Comparison of ENCODE assay signal across 1 fruit fly cellular context in the genomic region with DNA sequence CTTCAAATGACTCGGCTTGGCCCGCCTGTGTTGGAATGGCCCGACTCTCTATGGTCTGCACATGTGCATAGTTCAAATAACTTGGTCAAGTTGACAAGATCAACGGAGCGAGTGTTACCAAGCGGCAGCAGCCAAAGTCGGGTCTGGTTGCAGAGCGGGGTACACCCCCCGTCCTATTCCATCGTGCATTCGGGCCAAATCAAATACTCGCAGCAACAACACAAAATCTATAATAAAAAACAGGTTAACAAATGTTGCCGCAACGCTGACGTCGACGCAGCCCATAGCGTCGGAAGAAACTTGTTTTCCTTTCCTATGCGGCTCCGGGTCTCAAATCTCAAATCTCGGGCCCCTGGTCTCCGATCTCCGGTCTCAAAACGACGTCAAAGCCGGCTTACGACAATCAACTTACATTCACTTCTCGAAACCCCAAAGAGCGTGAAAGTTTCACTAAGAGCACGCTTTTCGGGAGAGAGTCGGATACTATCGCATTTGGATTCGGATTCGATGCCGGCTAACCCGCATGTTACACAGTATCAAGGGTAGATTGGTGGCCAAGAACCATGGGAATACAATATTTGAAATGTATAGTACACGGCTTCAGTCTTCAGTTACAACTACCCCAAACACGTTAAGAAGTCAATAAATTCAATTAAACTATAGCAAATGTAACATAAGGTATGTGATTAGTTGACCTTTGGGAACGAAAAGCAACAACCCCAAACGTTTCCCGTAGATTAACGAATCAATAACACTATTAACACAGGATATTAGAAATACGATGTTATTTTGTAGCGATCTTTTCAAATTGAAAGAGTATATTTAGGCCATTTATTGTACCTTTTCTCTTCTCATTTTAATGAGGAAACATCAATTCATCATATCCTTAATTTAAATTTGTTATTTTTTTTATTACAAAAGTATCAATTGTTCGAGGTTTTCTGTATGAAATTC.
A peak's percentile ranks its signal among the peaks of the same experiment; 100 is the strongest.
TF ChIP-seq lines count a peak whose summit lies in the region.

No protein-coding gene starts in this region.

TF ChIP-seq in whole organism, embryonic, 481 proteins besides CTCF, POLR2A, EP300 and RAD21 (continued from another document and continues in another):
- no peak for TF ChIP-seq CG13123 (GFP tag; optimal IDR thresholded peaks at IDR 0.05; lab: Kevin White, UChicago)
- peak; percentile 66 for TF ChIP-seq CG18599 (GFP tag; optimal IDR thresholded peaks at IDR 0.05; lab: Kevin White, UChicago)
- TF ChIP-seq ewg (GFP tag; optimal IDR thresholded peaks at IDR 0.05; lab: Kevin White, UChicago) = peak; percentile 50
- peak in 1 of 3 experiments; percentile 83 for TF ChIP-seq lola (GFP tag; optimal IDR thresholded peaks at IDR 0.05; lab: Kevin White, UChicago)
- no peak for TF ChIP-seq tgo (GFP tag; IDR thresholded peaks at IDR 0.05; lab: Robert Waterston, UW)
- no peak for TF ChIP-seq run (tag; optimal IDR thresholded peaks at IDR 0.05; lab: Kevin White, UChicago)
- no peak for TF ChIP-seq CG7357 (GFP tag; IDR thresholded peaks at IDR 0.05; lab: Robert Waterston, UW)
- TF ChIP-seq CG14014 (GFP tag; IDR thresholded peaks at IDR 0.05; lab: Robert Waterston, UW) = no peak
- TF ChIP-seq ftz-f1 (GFP tag; optimal IDR thresholded peaks at IDR 0.05; lab: Kevin White, UChicago) = no peak
- TF ChIP-seq CG10147 (GFP tag; optimal IDR thresholded peaks at IDR 0.05; lab: Kevin White, UChicago) = peak; percentile 39
- TF ChIP-seq lbe (GFP tag; optimal IDR thresholded peaks at IDR 0.05; lab: Kevin White, UChicago) = no peak
- peak; percentile 36; the same call in 1 of the 2 replicates for TF ChIP-seq ara (GFP tag; IDR thresholded peaks at IDR 0.05; lab: Robert Waterston, UW)
- no peak for TF ChIP-seq hth (optimal IDR thresholded peaks at IDR 0.05; lab: Kevin White, UChicago)
- TF ChIP-seq CG1233 (GFP tag; optimal IDR thresholded peaks at IDR 0.05; lab: Kevin White, UChicago) = peak; percentile 67
- TF ChIP-seq wek (GFP tag; optimal IDR thresholded peaks at IDR 0.05; lab: Kevin White, UChicago) = no peak
- TF ChIP-seq C15 (GFP tag; IDR thresholded peaks at IDR 0.05; lab: Robert Waterston, UW) = no peak
- TF ChIP-seq unpg (GFP tag; optimal IDR thresholded peaks at IDR 0.05; lab: Kevin White, UChicago) = peak; percentile 34
- 0 out of 3 replicates have a peak, but pooled peaks have one; percentile 25 for TF ChIP-seq Aef1 (GFP tag; IDR thresholded peaks at IDR 0.05; lab: Robert Waterston, UW)
- TF ChIP-seq stc (GFP tag; IDR thresholded peaks at IDR 0.05; lab: Robert Waterston, UW) = no peak
- no peak for TF ChIP-seq fd102C (GFP tag; optimal IDR thresholded peaks at IDR 0.05; lab: Kevin White, UChicago)
- TF ChIP-seq CG15269 (tag; optimal IDR thresholded peaks at IDR 0.05; lab: Kevin White, UChicago) = peak; percentile 71
- TF ChIP-seq CG12769 (tag; optimal IDR thresholded peaks at IDR 0.05; lab: Kevin White, UChicago) = peak; percentile 61
- TF ChIP-seq CG13424 (tag; optimal IDR thresholded peaks at IDR 0.05; lab: Kevin White, UChicago) = peak; percentile 68
- TF ChIP-seq pho (GFP tag; optimal IDR thresholded peaks at IDR 0.05; lab: Kevin White, UChicago) = peak; percentile 73
- TF ChIP-seq CG9215 (GFP tag; IDR thresholded peaks at IDR 0.05; lab: Robert Waterston, UW) = peak; percentile 60
- TF ChIP-seq CG2202 (tag; optimal IDR thresholded peaks at IDR 0.05; lab: Kevin White, UChicago) = peak; percentile 28
- peak; percentile 66 for TF ChIP-seq CG9932 (GFP tag; IDR thresholded peaks at IDR 0.05; lab: Robert Waterston, UW)
- no peak for TF ChIP-seq insv (GFP tag; optimal IDR thresholded peaks at IDR 0.05; lab: Kevin White, UChicago)
- no peak for TF ChIP-seq corto (GFP tag; optimal IDR thresholded peaks at IDR 0.05; lab: Kevin White, UChicago)
- TF ChIP-seq CG12299 (tag; optimal IDR thresholded peaks at IDR 0.05; lab: Kevin White, UChicago) = no peak
- no peak for TF ChIP-seq Optix (GFP tag; IDR thresholded peaks at IDR 0.05; lab: Robert Waterston, UW)
- TF ChIP-seq tin (GFP tag; optimal IDR thresholded peaks at IDR 0.05; lab: Kevin White, UChicago) = peak; percentile 28
- no peak for TF ChIP-seq CG2116 (GFP tag; optimal IDR thresholded peaks at IDR 0.05; lab: Kevin White, UChicago)
- no peak for TF ChIP-seq CG3995 (GFP tag; optimal IDR thresholded peaks at IDR 0.05; lab: Kevin White, UChicago)
- TF ChIP-seq CG6791 (GFP tag; IDR thresholded peaks at IDR 0.05; lab: Robert Waterston, UW; ENCODE audit: partially characterized antibody) = no peak
- TF ChIP-seq pros (GFP tag; optimal IDR thresholded peaks at IDR 0.05; lab: Kevin White, UChicago) = peak; percentile 18
- TF ChIP-seq vnd (GFP tag; IDR thresholded peaks at IDR 0.05; lab: Robert Waterston, UW; ENCODE audit: partially characterized antibody) = no peak
- TF ChIP-seq phol (tag; optimal IDR thresholded peaks at IDR 0.05; lab: Kevin White, UChicago) = peak; percentile 66
- TF ChIP-seq psq (GFP tag; optimal IDR thresholded peaks at IDR 0.05; lab: Kevin White, UChicago) = peak; percentile 20
- 0 out of 2 replicates have a peak, but pooled peaks have one; percentile 16 for TF ChIP-seq seq (GFP tag; IDR thresholded peaks at IDR 0.05; lab: Robert Waterston, UW)
- peak; percentile 30 for TF ChIP-seq CG12104 (GFP tag; optimal IDR thresholded peaks at IDR 0.05; lab: Kevin White, UChicago)
- peak; percentile 83 for TF ChIP-seq CG9437 (GFP tag; optimal IDR thresholded peaks at IDR 0.05; lab: Kevin White, UChicago)
- TF ChIP-seq CG32772 (GFP tag; IDR thresholded peaks at IDR 0.05; lab: Robert Waterston, UW) = no peak; the same call in none of the 2 replicates
- TF ChIP-seq CG6683 (GFP tag; optimal IDR thresholded peaks at IDR 0.05; lab: Kevin White, UChicago) = peak; percentile 27
- peak; percentile 17; the same call in 1 of the 3 replicates for TF ChIP-seq CG11695 (GFP tag; IDR thresholded peaks at IDR 0.05; lab: Robert Waterston, UW)
- TF ChIP-seq chinmo (GFP tag; IDR thresholded peaks at IDR 0.05; lab: Robert Waterston, UW; ENCODE audit: partially characterized antibody) = peak; percentile 97
- TF ChIP-seq CG10209 (GFP tag; optimal IDR thresholded peaks at IDR 0.05; lab: Kevin White, UChicago) = peak; percentile 76
- TF ChIP-seq Usf (GFP tag; optimal IDR thresholded peaks at IDR 0.05; lab: Kevin White, UChicago) = peak; percentile 56
- peak; percentile 46 for TF ChIP-seq CG17359 (tag; optimal IDR thresholded peaks at IDR 0.05; lab: Kevin White, UChicago)
- no peak for TF ChIP-seq lov (optimal IDR thresholded peaks at IDR 0.05; lab: Kevin White, UChicago)
- no peak for TF ChIP-seq lov (GFP tag; IDR thresholded peaks at IDR 0.05; lab: Robert Waterston, UW)
- TF ChIP-seq kah (GFP tag; optimal IDR thresholded peaks at IDR 0.05; lab: Kevin White, UChicago) = no peak
- no peak for TF ChIP-seq CG30020 (tag; optimal IDR thresholded peaks at IDR 0.05; lab: Kevin White, UChicago)
- peak; percentile 62 for TF ChIP-seq Nf-YB (GFP tag; optimal IDR thresholded peaks at IDR 0.05; lab: Kevin White, UChicago)
- no peak for TF ChIP-seq trh (GFP tag; optimal IDR thresholded peaks at IDR 0.05; lab: Kevin White, UChicago)
- TF ChIP-seq zf30C (GFP tag; optimal IDR thresholded peaks at IDR 0.05; lab: Kevin White, UChicago) = no peak
- TF ChIP-seq gem (tag; optimal IDR thresholded peaks at IDR 0.05; lab: Kevin White, UChicago) = peak; percentile 83
- peak; percentile 31; the same call in 1 of the 3 replicates for TF ChIP-seq CG34224 (GFP tag; IDR thresholded peaks at IDR 0.05; lab: Robert Waterston, UW; ENCODE audit: partially characterized antibody)
- TF ChIP-seq Dad (GFP tag; optimal IDR thresholded peaks at IDR 0.05; lab: Kevin White, UChicago) = peak; percentile 18
- no peak for TF ChIP-seq unc-4 (GFP tag; IDR thresholded peaks at IDR 0.05; lab: Robert Waterston, UW; ENCODE audit: partially characterized antibody)
- TF ChIP-seq Abd-B (GFP tag; optimal IDR thresholded peaks at IDR 0.05; lab: Kevin White, UChicago) = peak; percentile 68
- peak; percentile 26 for TF ChIP-seq Lhr (GFP tag; optimal IDR thresholded peaks at IDR 0.05; lab: Kevin White, UChicago)
- TF ChIP-seq repo (GFP tag; optimal IDR thresholded peaks at IDR 0.05; lab: Kevin White, UChicago) = no peak
- peak; percentile 61 for TF ChIP-seq sisA (GFP tag; IDR thresholded peaks at IDR 0.05; lab: Robert Waterston, UW)
- peak; percentile 21 for TF ChIP-seq CG8359 (GFP tag; optimal IDR thresholded peaks at IDR 0.05; lab: Kevin White, UChicago; ENCODE audit: borderline replicate concordance)
- TF ChIP-seq Ada2b (GFP tag; IDR thresholded peaks at IDR 0.05; lab: Robert Waterston, UW) = peak; percentile 7; the same call in 1 of the 2 replicates
- no peak for TF ChIP-seq CG4282 (GFP tag; optimal IDR thresholded peaks at IDR 0.05; lab: Kevin White, UChicago)
- no peak for TF ChIP-seq Elba2 (GFP tag; optimal IDR thresholded peaks at IDR 0.05; lab: Kevin White, UChicago)
- TF ChIP-seq Six4 (GFP tag; optimal IDR thresholded peaks at IDR 0.05; lab: Kevin White, UChicago) = peak; percentile 15
- no peak for TF ChIP-seq ase (GFP tag; IDR thresholded peaks at IDR 0.05; lab: Robert Waterston, UW)
- TF ChIP-seq Vsx1 (GFP tag; optimal IDR thresholded peaks at IDR 0.05; lab: Kevin White, UChicago) = peak; percentile 48
- no peak for TF ChIP-seq mld (GFP tag; IDR thresholded peaks at IDR 0.05; lab: Robert Waterston, UW; ENCODE audit: partially characterized antibody)
- no peak for TF ChIP-seq BEAF-32 (GFP tag; optimal IDR thresholded peaks at IDR 0.05; lab: Kevin White, UChicago)
- no peak; the same call in 1 of the 2 replicates for TF ChIP-seq CG6272 (GFP tag; IDR thresholded peaks at IDR 0.05; lab: Robert Waterston, UW)
- no peak for TF ChIP-seq ato (GFP tag; IDR thresholded peaks at IDR 0.05; lab: Robert Waterston, UW; ENCODE audit: partially characterized antibody)
- TF ChIP-seq CG12155 (GFP tag; optimal IDR thresholded peaks at IDR 0.05; lab: Kevin White, UChicago) = peak; percentile 53
- peak; percentile 34 for TF ChIP-seq gsb-n (tag; optimal IDR thresholded peaks at IDR 0.05; lab: Kevin White, UChicago)
- peak; percentile 16 for TF ChIP-seq nau (GFP tag; optimal IDR thresholded peaks at IDR 0.05; lab: Kevin White, UChicago)
- TF ChIP-seq ci (GFP tag; IDR thresholded peaks at IDR 0.05; lab: Robert Waterston, UW) = peak; percentile 61; the same call in 2 of the 3 replicates
- peak; percentile 72 for TF ChIP-seq bcd (GFP tag; optimal IDR thresholded peaks at IDR 0.05; lab: Kevin White, UChicago)
- no peak for TF ChIP-seq gcm2 (GFP tag; optimal IDR thresholded peaks at IDR 0.05; lab: Kevin White, UChicago)
- TF ChIP-seq CG3281 (GFP tag; optimal IDR thresholded peaks at IDR 0.05; lab: Kevin White, UChicago) = peak; percentile 56
- no peak for TF ChIP-seq br (optimal IDR thresholded peaks at IDR 0.05; lab: Kevin White, UChicago)
- TF ChIP-seq da (GFP tag; optimal IDR thresholded peaks at IDR 0.05; lab: Kevin White, UChicago) = no peak
- TF ChIP-seq CG31224 (GFP tag; IDR thresholded peaks at IDR 0.05; lab: Robert Waterston, UW) = no peak
- TF ChIP-seq fu2 (GFP tag; optimal IDR thresholded peaks at IDR 0.05; lab: Kevin White, UChicago) = peak; percentile 16
- 0 out of 2 replicates have a peak, but pooled peaks have one; percentile 55 for TF ChIP-seq CG17328 (GFP tag; IDR thresholded peaks at IDR 0.05; lab: Robert Waterston, UW)
- TF ChIP-seq CkIIα-i1 (GFP tag; IDR thresholded peaks at IDR 0.05; lab: Robert Waterston, UW) = no peak
- no peak for TF ChIP-seq Kr (GFP tag; optimal IDR thresholded peaks at IDR 0.05; lab: Kevin White, UChicago)
- TF ChIP-seq D19B (GFP tag; optimal IDR thresholded peaks at IDR 0.05; lab: Kevin White, UChicago) = peak; percentile 99
- TF ChIP-seq YL-1 (GFP tag; optimal IDR thresholded peaks at IDR 0.05; lab: Kevin White, UChicago) = no peak
- peak; percentile 58; the same call in 1 of the 2 replicates for TF ChIP-seq lmd (GFP tag; IDR thresholded peaks at IDR 0.05; lab: Robert Waterston, UW)
- no peak for TF ChIP-seq CG8281 (tag; optimal IDR thresholded peaks at IDR 0.05; lab: Kevin White, UChicago)
- no peak for TF ChIP-seq CG9797 (GFP tag; optimal IDR thresholded peaks at IDR 0.05; lab: Kevin White, UChicago)
- no peak for TF ChIP-seq Ravus (GFP tag; IDR thresholded peaks at IDR 0.05; lab: Robert Waterston, UW)
- TF ChIP-seq HmgD (GFP tag; optimal IDR thresholded peaks at IDR 0.05; lab: Kevin White, UChicago) = no peak
- TF ChIP-seq CG4404 (GFP tag; IDR thresholded peaks at IDR 0.05; lab: Robert Waterston, UW) = no peak
- peak; percentile 13 for TF ChIP-seq Fer3 (tag; optimal IDR thresholded peaks at IDR 0.05; lab: Kevin White, UChicago)
- TF ChIP-seq Gsc (GFP tag; IDR thresholded peaks at IDR 0.05; lab: Robert Waterston, UW) = no peak
- no peak for TF ChIP-seq CG7271 (tag; optimal IDR thresholded peaks at IDR 0.05; lab: Kevin White, UChicago)
- peak; percentile 1 for TF ChIP-seq Bdp1 (GFP tag; optimal IDR thresholded peaks at IDR 0.05; lab: Kevin White, UChicago)
- no peak for TF ChIP-seq cg (GFP tag; optimal IDR thresholded peaks at IDR 0.05; lab: Kevin White, UChicago)
- peak; percentile 28 for TF ChIP-seq slou (GFP tag; optimal IDR thresholded peaks at IDR 0.05; lab: Kevin White, UChicago)
- peak; percentile 56 for TF ChIP-seq Dip3 (GFP tag; optimal IDR thresholded peaks at IDR 0.05; lab: Kevin White, UChicago)
- TF ChIP-seq CG10431 (GFP tag; optimal IDR thresholded peaks at IDR 0.05; lab: Kevin White, UChicago) = peak; percentile 15
- peak; percentile 59 for TF ChIP-seq CG8944 (GFP tag; optimal IDR thresholded peaks at IDR 0.05; lab: Kevin White, UChicago)
- peak; percentile 62 for TF ChIP-seq CG16863 (GFP tag; optimal IDR thresholded peaks at IDR 0.05; lab: Kevin White, UChicago)
- no peak for TF ChIP-seq nerfin-2 (GFP tag; IDR thresholded peaks at IDR 0.05; lab: Robert Waterston, UW; ENCODE audit: partially characterized antibody)
- TF ChIP-seq CG33213 (GFP tag; optimal IDR thresholded peaks at IDR 0.05; lab: Kevin White, UChicago) = no peak
- TF ChIP-seq CG3407 (GFP tag; optimal IDR thresholded peaks at IDR 0.05; lab: Kevin White, UChicago) = peak; percentile 38
- TF ChIP-seq CG4328 (GFP tag; optimal IDR thresholded peaks at IDR 0.05; lab: Kevin White, UChicago) = peak; percentile 50
- peak; percentile 55; the same call in 2 of the 4 replicates for TF ChIP-seq Gug (GFP tag; IDR thresholded peaks at IDR 0.05; lab: Robert Waterston, UW)
- TF ChIP-seq jing (GFP tag; optimal IDR thresholded peaks at IDR 0.05; lab: Kevin White, UChicago) = peak; percentile 37
- no peak for TF ChIP-seq hb (GFP tag; IDR thresholded peaks at IDR 0.05; lab: Robert Waterston, UW; ENCODE audit: partially characterized antibody)
- TF ChIP-seq knrl (GFP tag; IDR thresholded peaks at IDR 0.05; lab: Robert Waterston, UW; ENCODE audit: partially characterized antibody) = no peak
- TF ChIP-seq danr (GFP tag; IDR thresholded peaks at IDR 0.05; lab: Robert Waterston, UW) = no peak
- no peak for TF ChIP-seq CG10959 (GFP tag; IDR thresholded peaks at IDR 0.05; lab: Robert Waterston, UW)
- peak in 1 of 2 experiments; percentile 51 for TF ChIP-seq Eip74EF (GFP tag; optimal IDR thresholded peaks at IDR 0.05; lab: Kevin White, UChicago)
